Worm (Caenorhabditis elegans): Measurements from ENCODE around the gene ttr-5.

ttr-5 gene

DNA sequence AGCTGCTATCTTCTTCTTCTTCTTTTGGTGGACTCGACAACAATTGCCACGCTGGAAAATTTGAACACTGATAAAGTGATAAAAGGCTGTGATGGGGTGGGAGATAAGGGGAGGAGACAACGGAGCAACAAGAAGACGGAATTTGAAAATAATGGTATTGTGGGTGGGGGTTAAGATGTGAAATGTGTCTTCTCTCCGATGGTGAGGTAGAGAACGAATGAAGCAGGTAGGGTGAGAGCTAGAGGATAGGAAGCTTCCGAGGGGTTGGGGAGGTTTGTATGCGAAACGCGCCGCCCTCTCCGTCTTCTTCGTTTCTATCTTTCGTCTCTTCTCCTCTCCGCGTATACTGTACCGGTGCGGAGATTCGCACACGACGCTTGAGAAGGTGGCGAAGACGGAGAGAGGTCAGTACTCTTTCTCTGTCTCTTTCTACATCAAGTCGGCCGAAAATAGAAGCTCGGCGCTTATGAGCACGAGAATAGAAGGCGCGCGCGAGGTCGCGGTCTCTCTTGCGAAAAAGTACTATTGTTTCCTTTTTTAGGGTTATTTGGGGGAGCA, 25.4 kb downstream of the ttr-5 start, which contains the start of gene chtb-1:
Gene chtb-1 (minus strand): TSS at position 51 of the 558 bp plus-strand sequence.
- TF ChIP-seq dao-5 (tag; optimal IDR thresholded peaks at IDR 0.05) (no peak), him-1 (tag; optimal IDR thresholded peaks at IDR 0.05) (no peak), W03F9.2 (tag; optimal IDR thresholded peaks at IDR 0.05) (no peak)

- TF ChIP-seq him-1 (tag; optimal IDR thresholded peaks at IDR 0.05) (no peak), dao-5 (tag; optimal IDR thresholded peaks at IDR 0.05) (no peak), W03F9.2 (tag; optimal IDR thresholded peaks at IDR 0.05) (no peak)
These were observed 28.9 kb downstream of the ttr-5 start, which contains the start of gene K04H4.5 for ce11 chrIII:9359060-9359459. TSS of gene K04H4.5 (plus strand) at chrIII:9359360.

ce11 chrIII:9361228-9361627, 31.1 kb downstream of the ttr-5 start, which contains the start of gene flp-25:
TSS of gene flp-25 (plus strand) at chrIII:9361528.
- TF ChIP-seq him-1 (tag; optimal IDR thresholded peaks at IDR 0.05) (no peak), dao-5 (tag; optimal IDR thresholded peaks at IDR 0.05) (no peak), W03F9.2 (tag; optimal IDR thresholded peaks at IDR 0.05) (no peak)

DNA sequence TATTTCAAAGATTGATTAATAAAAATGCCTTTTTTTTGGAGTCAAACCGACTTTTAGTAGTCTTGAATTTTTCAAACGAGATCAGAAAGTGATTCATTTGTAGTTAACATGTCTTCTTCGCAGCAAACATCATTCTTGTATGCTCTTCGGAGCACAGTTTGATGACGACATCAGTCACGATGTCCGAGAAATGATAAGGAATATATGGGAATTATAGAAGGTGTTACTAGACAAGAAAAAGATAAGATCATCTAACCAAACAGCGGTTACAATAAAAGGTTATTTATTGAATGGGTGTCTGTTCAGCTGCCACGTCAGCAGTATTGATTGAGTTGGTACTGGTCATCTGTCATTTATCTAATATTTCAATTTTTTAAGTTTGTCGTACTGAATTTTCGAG, 36.3 kb downstream of the ttr-5 start:
- TF ChIP-seq dao-5 (tag; optimal IDR thresholded peaks at IDR 0.05), result no peak
- no peak for TF ChIP-seq W03F9.2 (tag; optimal IDR thresholded peaks at IDR 0.05)
- no peak for TF ChIP-seq him-1 (tag; optimal IDR thresholded peaks at IDR 0.05)

ce11 chrIII:9366971-9367370, 36.9 kb downstream of the ttr-5 start, which contains the start of gene crn-6:
TSS of gene crn-6 (plus strand) at chrIII:9367271.
- no peak for TF ChIP-seq him-1 (tag; optimal IDR thresholded peaks at IDR 0.05)
- TF ChIP-seq dao-5 (tag; optimal IDR thresholded peaks at IDR 0.05), result no peak
- no peak for TF ChIP-seq W03F9.2 (tag; optimal IDR thresholded peaks at IDR 0.05)

- TF ChIP-seq W03F9.2 (tag; optimal IDR thresholded peaks at IDR 0.05), result no peak
- no peak for TF ChIP-seq him-1 (tag; optimal IDR thresholded peaks at IDR 0.05)
- TF ChIP-seq dao-5 (tag; optimal IDR thresholded peaks at IDR 0.05), result no peak
These were observed 43.7 kb downstream of the ttr-5 start for ce11 chrIII:9373779-9374178.

DNA sequence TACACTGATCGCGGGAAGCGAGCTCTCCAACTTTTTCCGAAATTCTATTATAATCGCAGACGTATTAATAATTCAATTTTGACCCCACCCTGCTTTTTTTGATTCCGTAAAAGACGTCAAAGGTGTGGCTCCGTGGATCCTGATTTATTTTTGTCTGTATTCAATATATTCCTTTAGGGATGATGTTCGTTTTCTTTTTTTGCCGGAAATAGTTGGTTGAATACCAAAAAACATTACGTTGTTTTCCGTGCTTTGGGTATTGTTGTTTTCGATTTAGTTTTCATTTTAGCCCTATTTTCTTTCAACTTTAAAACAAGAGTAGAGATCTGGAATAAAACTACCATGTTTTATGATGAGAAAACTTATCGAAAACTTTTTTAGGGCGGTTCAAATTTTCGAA, 46.6 kb downstream of the ttr-5 start:
- no peak for TF ChIP-seq dao-5 (tag; optimal IDR thresholded peaks at IDR 0.05)
- TF ChIP-seq him-1 (tag; optimal IDR thresholded peaks at IDR 0.05), result no peak

Data from whole organism, L4/young adult.